Fruit fly (Drosophila melanogaster) whole organism, adult: ENCODE data around the gene CG10029.

ENCODE experiments used
- CG14711 ChIP-seq: fragments of 200-800 bp; sonication (Bioruptor generic); optimal IDR thresholded peaks from 2 replicates; lab custom pipeline; 2018; ENCODE audit warnings: missing biosample characterization, mild to moderate bottlenecking, missing genetic modification characterization, moderate library complexity
- CG1620 ChIP-seq: fragments of 200-800 bp; sonication (Bioruptor generic); optimal IDR thresholded peaks from 2 replicates; lab custom pipeline; 2016; ENCODE audit warnings: missing biosample characterization, missing genetic modification characterization
- cic ChIP-seq: fragments of 200-800 bp; sonication (Bioruptor generic); optimal IDR thresholded peaks from 2 replicates; lab custom pipeline; 2017; ENCODE audit warnings: missing biosample characterization, mild to moderate bottlenecking, missing genetic modification characterization, moderate library complexity
- toe ChIP-seq: fragments of 200-800 bp; sonication (Bioruptor generic); optimal IDR thresholded peaks from 2 replicates; lab custom pipeline; 2016; ENCODE audit warnings: missing biosample characterization, missing genetic modification characterization

dm6 chr3R:7334613-7335012 lies 17.6 kb upstream of the CG10029 start:
- no peak for TF ChIP-seq CG14711 (tag; lab: Kevin White, UChicago)
- no peak for TF ChIP-seq toe (GFP tag; lab: Kevin White, UChicago)
- TF ChIP-seq CG1620 (GFP tag; lab: Kevin White, UChicago), result no peak
- TF ChIP-seq cic (GFP tag; lab: Kevin White, UChicago), result no peak
